Fruit fly (Drosophila melanogaster) whole organism: ENCODE results near the gene CG42367.

ENCODE experiments used
- CG8478 ChIP-seq: fragments of >200 bp; optimal IDR thresholded peaks from 2 replicates; lab custom pipeline; 2018; ENCODE audit warnings: inconsistent platforms
- Dll ChIP-seq: fragments of >200 bp; optimal IDR thresholded peaks from 2 replicates; lab custom pipeline; 2017
- EcR ChIP-seq, 2 experiments: fragments of >200 bp; optimal IDR thresholded peaks; 2 replicates each; lab custom pipeline; 2017; ENCODE audit warnings: missing biosample characterization in 2 of 2, missing genetic modification characterization in 2 of 2, missing genetic modification reagents in 2 of 2
- pan ChIP-seq: fragments of >200 bp; optimal IDR thresholded peaks from 2 replicates; lab custom pipeline; 2017
- psq ChIP-seq: fragments of >200 bp; optimal IDR thresholded peaks from 2 replicates; lab custom pipeline; 2017
- usp ChIP-seq: fragments of >200 bp; optimal IDR thresholded peaks from 2 replicates; lab custom pipeline; 2017; ENCODE audit warnings: missing biosample characterization, missing genetic modification characterization, mixed read lengths

DNA sequence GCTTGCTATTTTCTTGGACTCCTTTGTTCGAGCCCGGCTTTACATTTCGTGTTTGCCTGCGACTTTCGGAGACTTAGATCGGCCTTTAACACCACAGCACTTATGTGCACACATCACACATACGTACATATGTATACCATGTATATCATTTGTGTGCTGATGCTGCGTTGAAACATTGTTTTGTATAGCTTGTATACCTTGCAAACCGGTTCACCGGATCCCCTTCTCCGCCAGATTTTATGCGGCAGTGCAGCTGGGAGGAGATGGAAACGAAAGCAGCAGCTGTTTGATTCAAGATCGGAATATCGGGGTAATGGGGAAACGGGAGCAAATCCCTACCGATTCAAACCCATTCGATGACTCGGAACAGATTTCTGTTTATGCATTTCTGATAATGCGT is 15.7 kb downstream of the CG42367 start:
- TF ChIP-seq Dll (lab: Kevin White, UChicago) (no peak), psq (lab: Kevin White, UChicago) (no peak), CG8478 (lab: Kevin White, UChicago) (no peak), EcR (GFP tag; optimal IDR thresholded peaks at IDR 0.05; lab: Kevin White, UChicago) (no peak), pan (lab: Kevin White, UChicago) (no peak), usp (GFP tag; lab: Kevin White, UChicago) (no peak)
